Worm (Caenorhabditis elegans) whole organism, late embryonic: ENCODE results near the gene nprt-1.

Experiments used
- F13H6.1 ChIP-seq: sonication (generic microtip); optimal IDR thresholded peaks from 2 replicates; lab custom pipeline; 2016; ENCODE audit warnings: missing genetic modification characterization, missing compliant biosample characterization
- K02D7.2 ChIP-seq: sonication (generic microtip); optimal IDR thresholded peaks from 2 replicates; lab custom pipeline; 2017; ENCODE audit warnings: mild to moderate bottlenecking, missing genetic modification characterization, missing compliant biosample characterization
- K09A11.1 ChIP-seq: sonication (generic microtip); optimal IDR thresholded peaks from 2 replicates; lab custom pipeline; 2017; ENCODE audit warnings: antibody characterized with exemption, mild to moderate bottlenecking, missing genetic modification characterization, missing compliant biosample characterization; ENCODE audit not compliant: insufficient read depth
- Y22D7AL.16 ChIP-seq: sonication (generic microtip); optimal IDR thresholded peaks from 2 replicates; lab custom pipeline; 2016; ENCODE audit warnings: missing genetic modification characterization, missing compliant biosample characterization
- ama-1 ChIP-seq: fragments of 150-350 bp; optimal IDR thresholded peaks from 2 replicates; lab custom pipeline; 2014
- ceh-14 ChIP-seq: sonication (generic microtip); optimal IDR thresholded peaks from 2 replicates; lab custom pipeline; 2016; ENCODE audit warnings: missing genotype, missing genetic modification characterization, missing compliant biosample characterization
- ceh-19 ChIP-seq: fragments of 200-800 bp; sonication (Bioruptor generic); optimal IDR thresholded peaks from 2 replicates; lab custom pipeline; 2018; ENCODE audit warnings: mild to moderate bottlenecking, missing genetic modification characterization, missing compliant biosample characterization
- ceh-2 ChIP-seq: sonication (generic microtip); optimal IDR thresholded peaks from 2 replicates; lab custom pipeline; 2016; ENCODE audit warnings: missing genotype, missing genetic modification characterization, missing compliant biosample characterization
- ceh-30 ChIP-seq: fragments of 150-350 bp; optimal IDR thresholded peaks from 2 replicates; lab custom pipeline; 2014; ENCODE audit warnings: missing biosample characterization, missing genetic modification characterization
- ceh-31 ChIP-seq: sonication (generic microtip); optimal IDR thresholded peaks from 2 replicates; lab custom pipeline; 2016; ENCODE audit warnings: missing genetic modification characterization, missing compliant biosample characterization
- ceh-34 ChIP-seq: sonication (generic microtip); optimal IDR thresholded peaks from 2 replicates; lab custom pipeline; 2016; ENCODE audit warnings: mild to moderate bottlenecking, missing genetic modification characterization, missing compliant biosample characterization
- ceh-48 ChIP-seq: sonication (generic microtip); optimal IDR thresholded peaks from 2 replicates; lab custom pipeline; 2016; ENCODE audit warnings: missing genetic modification characterization, inconsistent platforms, missing compliant biosample characterization
- ceh-9 ChIP-seq: sonication (generic microtip); optimal IDR thresholded peaks from 2 replicates; lab custom pipeline; 2016; ENCODE audit warnings: mild to moderate bottlenecking, missing genetic modification characterization, inconsistent platforms, missing compliant biosample characterization
- che-1 ChIP-seq: sonication (generic microtip); optimal IDR thresholded peaks from 2 replicates; lab custom pipeline; 2016; ENCODE audit warnings: mild to moderate bottlenecking, missing genetic modification characterization, missing compliant biosample characterization
- dve-1 ChIP-seq: sonication (generic microtip); optimal IDR thresholded peaks from 2 replicates; lab custom pipeline; 2017; ENCODE audit warnings: antibody characterized with exemption, mild to moderate bottlenecking, missing genetic modification characterization, missing compliant biosample characterization
- elt-2 ChIP-seq: sonication (generic microtip); optimal IDR thresholded peaks from 2 replicates; lab custom pipeline; 2016; ENCODE audit warnings: missing genetic modification reagents, missing genetic modification characterization, missing compliant biosample characterization
- elt-4 ChIP-seq: sonication (generic microtip); optimal IDR thresholded peaks from 2 replicates; lab custom pipeline; 2016; ENCODE audit warnings: missing genetic modification characterization, missing compliant biosample characterization
- fkh-10 ChIP-seq: fragments of 150-350 bp; optimal IDR thresholded peaks from 2 replicates; lab custom pipeline; 2014; ENCODE audit warnings: missing biosample characterization, missing genetic modification reagents, missing genetic modification characterization
- hlh-13 ChIP-seq: fragments of 200-800 bp; sonication (Bioruptor generic); optimal IDR thresholded peaks from 2 replicates; lab custom pipeline; 2018; ENCODE audit warnings: mild to moderate bottlenecking, missing genetic modification characterization, missing compliant biosample characterization
- hlh-15 ChIP-seq: sonication (generic microtip); optimal IDR thresholded peaks from 2 replicates; lab custom pipeline; 2016; ENCODE audit warnings: missing genetic modification characterization, missing compliant biosample characterization
- hlh-30 ChIP-seq: sonication (generic microtip); optimal IDR thresholded peaks from 2 replicates; lab custom pipeline; 2017; ENCODE audit warnings: antibody characterized with exemption, missing genetic modification characterization, missing compliant biosample characterization; ENCODE audit not compliant: insufficient read depth
- hlh-8 ChIP-seq: sonication (generic microtip); optimal IDR thresholded peaks from 2 replicates; lab custom pipeline; 2016; ENCODE audit warnings: missing genotype, missing genetic modification characterization, missing compliant biosample characterization
- lin-11 ChIP-seq: fragments of 200-800 bp; sonication (Bioruptor generic); optimal IDR thresholded peaks from 2 replicates; lab custom pipeline; 2018; ENCODE audit warnings: mild to moderate bottlenecking, missing genetic modification characterization, missing compliant biosample characterization
- madf-2 ChIP-seq: sonication (generic microtip); optimal IDR thresholded peaks from 2 replicates; lab custom pipeline; 2017; ENCODE audit warnings: missing genetic modification characterization, missing compliant biosample characterization
- mec-3 ChIP-seq: sonication (generic microtip); optimal IDR thresholded peaks from 2 replicates; lab custom pipeline; 2016; ENCODE audit warnings: borderline replicate concordance, missing genetic modification characterization, missing compliant biosample characterization
- nfya-1 ChIP-seq: sonication (generic microtip); optimal IDR thresholded peaks from 2 replicates; lab custom pipeline; 2017; ENCODE audit warnings: missing genetic modification characterization, mild to moderate bottlenecking, missing compliant biosample characterization, antibody characterized with exemption, moderate library complexity
- nhr-11 ChIP-seq: fragments of 150-350 bp; optimal IDR thresholded peaks from 2 replicates; lab custom pipeline; 2014; ENCODE audit warnings: missing biosample characterization, missing genetic modification characterization
- npax-4 ChIP-seq: sonication (generic microtip); optimal IDR thresholded peaks from 2 replicates; lab custom pipeline; 2016; ENCODE audit warnings: missing genetic modification characterization, missing compliant biosample characterization
- odd-2 ChIP-seq: sonication (generic microtip); optimal IDR thresholded peaks from 2 replicates; lab custom pipeline; 2017; ENCODE audit warnings: antibody characterized with exemption, mild to moderate bottlenecking, missing genetic modification characterization, missing compliant biosample characterization
- pag-3 ChIP-seq: sonication (generic microtip); optimal IDR thresholded peaks from 2 replicates; lab custom pipeline; 2016; ENCODE audit warnings: missing compliant biosample characterization, missing genetic modification characterization, borderline replicate concordance
- pha-2 ChIP-seq: sonication (generic microtip); optimal IDR thresholded peaks from 2 replicates; lab custom pipeline; 2017; ENCODE audit warnings: mild to moderate bottlenecking, missing genetic modification characterization, missing compliant biosample characterization
- pha-4 ChIP-seq: fragments of 150-350 bp; optimal IDR thresholded peaks from 2 replicates; lab custom pipeline; 2018; ENCODE audit warnings: missing biosample characterization, missing genetic modification reagents, missing genetic modification characterization
- pqm-1 ChIP-seq: sonication (generic microtip); optimal IDR thresholded peaks from 2 replicates; lab custom pipeline; 2016; ENCODE audit warnings: missing genetic modification characterization, missing compliant biosample characterization
- sdc-2 ChIP-seq: sonication (generic microtip); optimal IDR thresholded peaks from 2 replicates; lab custom pipeline; 2016; ENCODE audit warnings: missing genotype, missing genetic modification characterization, missing compliant biosample characterization
- sox-4 ChIP-seq: sonication (generic microtip); optimal IDR thresholded peaks from 2 replicates; lab custom pipeline; 2017; ENCODE audit warnings: mild to moderate bottlenecking, missing genetic modification characterization, inconsistent platforms, missing compliant biosample characterization
- syd-9 ChIP-seq: sonication (generic microtip); optimal IDR thresholded peaks from 2 replicates; lab custom pipeline; 2016; ENCODE audit warnings: mild to moderate bottlenecking, missing genetic modification characterization, moderate library complexity, missing compliant biosample characterization
- tbx-7 ChIP-seq: sonication (generic microtip); optimal IDR thresholded peaks from 2 replicates; lab custom pipeline; 2016; ENCODE audit warnings: missing genotype, missing genetic modification characterization, missing compliant biosample characterization
- unc-42 ChIP-seq: sonication (generic microtip); optimal IDR thresholded peaks from 2 replicates; lab custom pipeline; 2016; ENCODE audit warnings: missing genotype, missing genetic modification characterization, missing compliant biosample characterization

nprt-1 gene

ce11 chrIV:2890401-2890952 lies at the start of gene nprt-1, which contains the start of gene dib-1:
nprt-1 (minus strand) TSS chrIV:2890451.
dib-1 (plus strand) TSS chrIV:2890882.
- TF ChIP-seq ceh-48 (tag; lab: Kevin White, UChicago) (peak; percentile 11), nfya-1 (tag; lab: Kevin White, UChicago) (peak; percentile 52), fkh-10 (GFP tag; lab: Kevin White, UChicago) (no peak), pha-4 (no peak), ceh-14 (tag; lab: Kevin White, UChicago) (no peak), unc-42 (peak; percentile 31), ceh-19 (no peak)

DNA sequence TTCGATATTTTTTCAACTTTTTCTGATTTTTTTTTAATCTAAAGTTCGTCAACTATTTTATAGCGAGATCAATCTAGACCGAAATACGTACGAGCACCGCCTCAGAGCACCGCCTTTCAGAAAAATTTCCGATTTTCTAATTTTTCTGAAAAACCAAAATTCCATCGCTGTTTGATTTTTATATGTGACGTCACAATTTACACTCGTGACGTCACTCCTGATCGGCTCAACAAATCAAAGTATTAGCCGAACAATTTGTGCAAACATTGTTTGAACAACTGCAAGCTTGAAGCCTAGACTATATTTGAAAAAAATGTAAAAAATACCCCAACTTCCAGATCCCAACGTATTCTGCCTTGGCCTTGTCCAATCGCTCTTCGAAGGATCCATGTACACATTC lies 44.9 kb upstream of the nprt-1 start:
- TF ChIP-seq elt-4 (tag; lab: Kevin White, UChicago) = no peak
- no peak for TF ChIP-seq pag-3 (tag; lab: Kevin White, UChicago)
- no peak for TF ChIP-seq sox-4
- TF ChIP-seq ceh-9 (tag; lab: Kevin White, UChicago) = no peak
- no peak for TF ChIP-seq lin-11 (tag; lab: Kevin White, UChicago)
- no peak for TF ChIP-seq ama-1 (lab: Kevin White, UChicago)
- no peak for TF ChIP-seq Y22D7AL.16 (tag; lab: Kevin White, UChicago)
- TF ChIP-seq K02D7.2 (tag; lab: Kevin White, UChicago) = no peak
- no peak for TF ChIP-seq odd-2 (tag; lab: Kevin White, UChicago)
- no peak for TF ChIP-seq hlh-30
- TF ChIP-seq hlh-13 (GFP tag; lab: Kevin White, UChicago) = no peak
- no peak for TF ChIP-seq elt-2 (tag; lab: Kevin White, UChicago)
- no peak for TF ChIP-seq hlh-15 (tag; lab: Kevin White, UChicago)
- no peak for TF ChIP-seq nfya-1 (tag; lab: Kevin White, UChicago)
- TF ChIP-seq tbx-7 (tag; lab: Kevin White, UChicago) = no peak
- TF ChIP-seq nhr-11 (tag; lab: Kevin White, UChicago) = no peak

ce11 chrIV:2931228-2931627 lies 41.0 kb upstream of the nprt-1 start, which contains the start of gene samt-1:
samt-1 (plus strand) TSS chrIV:2931403.
- TF ChIP-seq pqm-1 (tag; lab: Kevin White, UChicago) (no peak), hlh-13 (GFP tag; lab: Kevin White, UChicago) (no peak), hlh-8 (tag; lab: Kevin White, UChicago) (no peak), ceh-48 (tag; lab: Kevin White, UChicago) (no peak), nfya-1 (tag; lab: Kevin White, UChicago) (no peak), dve-1 (tag; lab: Kevin White, UChicago) (no peak), fkh-10 (GFP tag; lab: Kevin White, UChicago) (no peak), pha-2 (tag; lab: Kevin White, UChicago) (no peak)

DNA sequence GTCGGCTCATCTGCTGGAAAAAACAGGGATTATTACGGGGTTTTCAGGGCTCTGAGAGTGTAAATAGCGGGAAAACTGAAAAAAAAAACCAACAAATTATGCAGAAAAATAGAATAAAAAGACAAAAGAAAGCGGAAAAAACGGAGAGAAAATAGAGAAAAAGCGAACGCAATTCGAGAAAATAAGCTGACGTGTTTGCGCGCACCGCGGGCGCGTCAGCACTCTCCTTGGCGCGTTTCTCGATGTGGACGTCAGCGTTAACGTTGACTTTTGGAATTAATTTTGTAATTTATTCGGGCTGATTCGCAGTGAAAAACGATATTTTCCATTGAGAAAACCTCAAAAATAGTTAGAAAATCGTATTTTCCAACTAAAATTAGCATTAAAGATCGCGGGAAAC lies 38.2 kb upstream of the nprt-1 start, which contains the start of gene manf-1:
Gene manf-1 (minus strand): TSS at position 13 of the 400 bp plus-strand sequence.
- TF ChIP-seq mec-3 (tag; lab: Kevin White, UChicago) (no peak), nhr-11 (tag; lab: Kevin White, UChicago) (no peak), odd-2 (tag; lab: Kevin White, UChicago) (no peak), ama-1 (lab: Kevin White, UChicago) (no peak), npax-4 (tag; lab: Kevin White, UChicago) (no peak), ceh-9 (tag; lab: Kevin White, UChicago) (no peak), hlh-8 (tag; lab: Kevin White, UChicago) (no peak), F13H6.1 (tag; lab: Kevin White, UChicago) (no peak), madf-2 (tag; lab: Kevin White, UChicago) (no peak), ceh-2 (no peak), K09A11.1 (tag; lab: Kevin White, UChicago) (no peak), sdc-2 (tag; lab: Kevin White, UChicago) (no peak), ceh-31 (tag; lab: Kevin White, UChicago) (peak; percentile 11), ceh-30 (tag; lab: Kevin White, UChicago) (peak; percentile 11), syd-9 (tag; lab: Kevin White, UChicago) (no peak), ceh-34 (tag; lab: Kevin White, UChicago) (no peak), sox-4 (no peak), che-1 (tag; lab: Kevin White, UChicago) (no peak), pqm-1 (tag; lab: Kevin White, UChicago) (no peak), nfya-1 (tag; lab: Kevin White, UChicago) (peak; percentile 26), dve-1 (tag; lab: Kevin White, UChicago) (no peak)
